Fruit fly (Drosophila melanogaster): Measurements from ENCODE around the gene Cand1.

Cand1 gene

DNA sequence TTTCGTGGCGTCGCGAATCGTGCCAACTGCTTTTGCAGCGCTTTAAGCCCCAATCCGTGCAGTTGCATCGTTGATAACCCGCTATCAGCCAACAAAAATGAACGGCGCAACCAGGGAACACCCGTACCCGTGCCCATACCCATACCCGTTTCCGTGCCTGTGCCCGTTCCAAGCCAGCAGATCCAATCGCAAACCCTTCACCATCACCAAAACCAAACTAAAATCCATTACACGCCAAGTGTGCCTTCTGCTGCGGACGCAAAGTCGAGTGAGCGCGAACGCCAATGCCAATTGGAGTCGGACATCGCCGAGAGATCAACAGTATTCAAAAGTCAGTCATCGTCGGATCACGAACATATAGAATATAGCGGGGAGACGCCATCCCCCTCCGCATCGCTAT, 28.3 kb downstream of the Cand1 start:
- TF ChIP-seq lola (GFP tag; optimal IDR thresholded peaks at IDR 0.05) = no peak
- TF ChIP-seq sage (GFP tag; optimal IDR thresholded peaks at IDR 0.05) = no peak
- TF ChIP-seq psq (GFP tag; optimal IDR thresholded peaks at IDR 0.05) = no peak
- TF ChIP-seq GATAd (GFP tag; optimal IDR thresholded peaks at IDR 0.05) = no peak
- no peak for TF ChIP-seq N (GFP tag; optimal IDR thresholded peaks at IDR 0.05)
- TF ChIP-seq pan (optimal IDR thresholded peaks at IDR 0.05) = no peak
- no peak for TF ChIP-seq Hr83 (GFP tag; optimal IDR thresholded peaks at IDR 0.05; ENCODE audit: poor library complexity, severe bottlenecking)
- TF ChIP-seq dmrt93B (GFP tag; optimal IDR thresholded peaks at IDR 0.05) = no peak
- TF ChIP-seq Dif (GFP tag; optimal IDR thresholded peaks at IDR 0.05; ENCODE audit: partially characterized antibody) = no peak
- TF ChIP-seq fru (GFP tag; optimal IDR thresholded peaks at IDR 0.05) = no peak
- no peak for TF ChIP-seq tai (GFP tag; optimal IDR thresholded peaks at IDR 0.05)
- no peak for TF ChIP-seq dl (GFP tag; optimal IDR thresholded peaks at IDR 0.05; ENCODE audit: insufficient read depth in 1 of 2, partially characterized antibody in 2 of 2)
- no peak for TF ChIP-seq OdsH (GFP tag; optimal IDR thresholded peaks at IDR 0.05)

- peak; percentile 2 for TF ChIP-seq woc (GFP tag; optimal IDR thresholded peaks at IDR 0.05)
- TF ChIP-seq Hr83 (GFP tag; optimal IDR thresholded peaks at IDR 0.05; ENCODE audit: poor library complexity, severe bottlenecking) = peak; percentile 50
- TF ChIP-seq Rel (GFP tag; optimal IDR thresholded peaks at IDR 0.05) = no peak
- peak; percentile 35 for TF ChIP-seq Rel (tag; optimal IDR thresholded peaks at IDR 0.05)
- TF ChIP-seq br (GFP tag; optimal IDR thresholded peaks at IDR 0.05) = no peak
- peak; percentile 56 for TF ChIP-seq brk (GFP tag; optimal IDR thresholded peaks at IDR 0.05)
- TF ChIP-seq Myc (optimal IDR thresholded peaks at IDR 0.05) = peak; percentile 71
- no peak for TF ChIP-seq psq (GFP tag; optimal IDR thresholded peaks at IDR 0.05)
These were observed 29.2 kb downstream of the Cand1 start, which contains the start of gene GATAd for dm6 chr2L:10333091-10333991. Gene GATAd (plus strand): TSS chr2L:10333734.

DNA sequence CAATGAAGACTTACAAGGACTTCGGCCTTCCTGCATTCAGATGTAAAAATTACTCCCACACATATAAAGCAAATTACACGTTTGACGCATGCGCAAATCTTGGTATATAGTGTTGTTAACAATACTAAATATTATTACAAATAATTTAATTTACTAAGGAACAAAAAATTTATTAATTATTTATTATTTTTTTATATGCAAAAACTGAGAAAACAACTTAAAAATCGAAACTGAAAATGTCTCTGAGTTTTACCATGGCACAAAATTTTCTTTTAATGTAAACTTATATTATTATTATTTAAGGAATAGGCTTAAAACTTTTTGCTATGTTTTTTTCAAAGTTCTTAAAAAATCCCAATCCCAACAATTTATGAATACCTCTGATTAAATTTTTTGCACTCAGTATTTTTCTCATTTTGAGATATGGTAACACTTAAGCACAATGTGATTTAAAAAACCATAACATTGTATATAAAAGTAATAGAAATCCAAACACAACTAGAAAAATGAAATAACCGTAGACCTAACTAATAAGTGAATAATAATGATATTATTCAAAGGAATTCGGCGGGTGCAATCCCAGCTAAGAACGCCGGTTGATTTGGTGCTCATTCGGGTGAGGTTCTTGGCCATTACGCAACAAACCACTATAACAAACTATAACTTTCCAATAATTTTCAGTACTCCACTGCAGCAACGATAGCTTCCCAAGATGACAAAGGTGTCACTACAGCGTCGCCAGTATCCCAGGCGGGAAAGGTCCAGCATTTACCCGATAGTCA, 31.2 kb downstream of the Cand1 start, which contains the start of the genes Schip1 and Cox10:
Gene Schip1, minus strand, starts transcription at position 51 of the 782 bp plus-strand sequence.
Gene Cox10, plus strand, starts transcription at position 406 of the 782 bp plus-strand sequence.
- no peak for TF ChIP-seq N (GFP tag; optimal IDR thresholded peaks at IDR 0.05)
- TF ChIP-seq Sp1 (GFP tag; optimal IDR thresholded peaks at IDR 0.05) = no peak
- no peak for TF ChIP-seq jim (GFP tag; optimal IDR thresholded peaks at IDR 0.05)
- no peak for TF ChIP-seq foxo (GFP tag; optimal IDR thresholded peaks at IDR 0.05)
- TF ChIP-seq Abd-B (GFP tag; optimal IDR thresholded peaks at IDR 0.05) = no peak
- TF ChIP-seq Dfd (GFP tag; optimal IDR thresholded peaks at IDR 0.05) = no peak
- TF ChIP-seq ey (GFP tag; optimal IDR thresholded peaks at IDR 0.05) = no peak

dm6 chr2L:10327790-10328189, 34.7 kb downstream of the Cand1 start, which contains the start of gene RnrL:
Gene RnrL (minus strand): TSS chr2L:10327943.
- TF ChIP-seq Myc (optimal IDR thresholded peaks at IDR 0.05) = no peak
- TF ChIP-seq sv (GFP tag; optimal IDR thresholded peaks at IDR 0.05) = no peak

DNA sequence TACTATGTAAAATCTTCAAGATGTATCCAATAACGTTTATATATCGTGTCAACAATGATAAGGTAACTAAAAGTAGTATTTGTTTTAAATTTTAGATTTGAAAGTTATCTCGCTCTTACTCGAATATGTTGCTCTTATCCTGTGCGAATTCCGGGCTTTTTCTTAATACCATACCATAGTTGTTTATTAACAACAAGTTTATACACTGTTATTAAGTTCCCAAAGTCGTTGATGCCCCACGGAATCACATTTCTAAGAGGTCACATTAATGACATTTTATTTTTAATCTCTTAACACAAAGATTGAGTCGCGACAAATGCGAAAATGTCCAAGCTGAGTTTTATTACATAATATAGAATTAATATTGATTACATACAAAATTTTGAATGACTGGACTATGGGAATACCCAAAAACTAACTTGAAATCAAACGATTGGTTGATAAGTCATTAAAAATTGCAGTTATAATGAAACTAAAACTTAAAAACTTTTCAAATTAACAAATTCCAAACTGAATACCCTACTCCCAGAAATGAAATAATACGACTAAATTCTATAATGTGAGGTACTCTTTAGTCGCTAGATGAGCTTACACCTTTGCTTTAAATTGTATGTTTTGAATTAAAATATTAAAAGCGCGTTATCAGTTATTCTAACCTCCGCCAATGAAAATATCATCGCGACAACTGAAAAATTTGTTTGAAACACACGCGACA, 39.6 kb downstream of the Cand1 start, which contains the start of gene CG5381:
Gene CG5381, minus strand, starts transcription at position 330 of the 715 bp plus-strand sequence.
- TF ChIP-seq Sp1 (GFP tag; optimal IDR thresholded peaks at IDR 0.05) = no peak
- no peak for TF ChIP-seq N (GFP tag; optimal IDR thresholded peaks at IDR 0.05)
- TF ChIP-seq Rel (GFP tag; optimal IDR thresholded peaks at IDR 0.05) = no peak
- peak; percentile 77 for TF ChIP-seq Rel (tag; optimal IDR thresholded peaks at IDR 0.05)
- no peak for TF ChIP-seq Hnf4 (GFP tag; optimal IDR thresholded peaks at IDR 0.05)
- no peak for TF ChIP-seq rgr (GFP tag; optimal IDR thresholded peaks at IDR 0.05)
- TF ChIP-seq usp (GFP tag; optimal IDR thresholded peaks at IDR 0.05) = no peak

Measured in whole organism, wandering third instar larva.